Worm (Caenorhabditis elegans): ENCODE data around the gene B0250.7.

DNA sequence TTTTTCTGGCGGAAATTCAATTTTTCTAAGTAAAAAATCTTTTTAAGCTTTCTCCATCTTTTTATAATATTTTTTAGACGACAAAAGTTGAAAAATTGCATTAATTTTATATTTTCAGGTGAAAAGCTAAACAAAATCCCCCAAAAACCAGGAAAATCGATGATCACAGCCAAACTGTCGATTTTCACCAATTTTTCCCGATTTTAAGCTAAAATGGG, 50.8 kb downstream of the B0250.7 start, which contains the start of the genes fce-2 and F48F5.8:
- TF ChIP-seq tbx-37 (GFP tag; conservative IDR thresholded peaks at IDR 0.05) (no peak), flt-1 (GFP tag; IDR thresholded peaks at IDR 0.05) (no peak), F13C5.2 (tag; optimal IDR thresholded peaks at IDR 0.05) (no peak), hmbx-1 (tag; optimal IDR thresholded peaks at IDR 0.05) (no peak), tra-4 (tag; optimal IDR thresholded peaks at IDR 0.05) (no peak), ama-1 (optimal IDR thresholded peaks at IDR 0.05) (no peak), ceh-13 (GFP tag; optimal IDR thresholded peaks at IDR 0.05) (no peak)
